Worm (Caenorhabditis elegans) whole organism, L2 larva: ENCODE measurements around the gene egrh-1.
A peak's percentile ranks its signal among the peaks of the same experiment; 100 is the strongest.

Source experiments
- R02D3.7 ChIP-seq: fragments of 150-350 bp; optimal IDR thresholded peaks from 2 replicates; lab custom pipeline; 2014; ENCODE audit warnings: missing biosample characterization, missing genetic modification characterization
- Y55F3AM.14 ChIP-seq: fragments of 200-800 bp; sonication (Bioruptor generic); optimal IDR thresholded peaks from 2 replicates; lab custom pipeline; 2018; ENCODE audit warnings: mild to moderate bottlenecking, missing genetic modification characterization, missing compliant biosample characterization
- ZK546.5 ChIP-seq: sonication (generic microtip); optimal IDR thresholded peaks from 2 replicates; lab custom pipeline; 2017; ENCODE audit warnings: missing biosample characterization, missing genetic modification characterization
- alr-1 ChIP-seq: fragments of 150-350 bp; optimal IDR thresholded peaks from 2 replicates; lab custom pipeline; 2014; ENCODE audit warnings: missing biosample characterization, missing genetic modification characterization
- ama-1 ChIP-seq: fragments of 150-350 bp; optimal IDR thresholded peaks from 2 replicates; lab custom pipeline; 2018; ENCODE audit warnings: inconsistent platforms
- blmp-1 ChIP-seq: sonication (generic microtip); optimal IDR thresholded peaks from 2 replicates; lab custom pipeline; 2017; ENCODE audit warnings: missing genetic modification characterization, mild to moderate bottlenecking, missing compliant biosample characterization, antibody characterized with exemption, moderate library complexity; ENCODE audit not compliant: insufficient read depth
- ceh-16 ChIP-seq: fragments of 150-350 bp; optimal IDR thresholded peaks from 2 replicates; lab custom pipeline; 2014; ENCODE audit warnings: missing biosample characterization, missing genetic modification characterization
- ceh-82 ChIP-seq: fragments of 150-350 bp; optimal IDR thresholded peaks from 2 replicates; lab custom pipeline; 2014; ENCODE audit warnings: missing biosample characterization, missing genetic modification characterization
- crh-2 ChIP-seq: sonication (generic microtip); optimal IDR thresholded peaks from 2 replicates; lab custom pipeline; 2017; ENCODE audit warnings: missing biosample characterization, missing genetic modification characterization
- egl-27 ChIP-seq: sonication (generic microtip); optimal IDR thresholded peaks from 3 replicates; lab custom pipeline; 2017; ENCODE audit warnings: missing biosample characterization, missing genetic modification reagents, missing genetic modification characterization
- elt-1 ChIP-seq: fragments of 150-350 bp; optimal IDR thresholded peaks from 2 replicates; lab custom pipeline; 2014; ENCODE audit warnings: missing biosample characterization, missing genetic modification characterization
- elt-3 ChIP-seq: sonication (generic microtip); optimal IDR thresholded peaks from 2 replicates; lab custom pipeline; 2017; ENCODE audit warnings: missing biosample characterization, missing genetic modification characterization
- fos-1 ChIP-seq: fragments of 150-350 bp; optimal IDR thresholded peaks from 2 replicates; lab custom pipeline; 2014; ENCODE audit warnings: missing biosample characterization, missing genetic modification characterization
- gmeb-1 ChIP-seq: fragments of 150-350 bp; optimal IDR thresholded peaks from 2 replicates; lab custom pipeline; 2014; ENCODE audit warnings: missing biosample characterization, missing genetic modification characterization
- lsy-2 ChIP-seq, 2 experiments: fragments of 150-350 bp in 1 of 2; sonication (generic microtip) in 1 of 2; optimal IDR thresholded peaks; 2 replicates each; lab custom pipeline; 2014 to 2017; ENCODE audit warnings: missing biosample characterization in 2 of 2, missing genetic modification characterization in 2 of 2
- mab-5 ChIP-seq: fragments of 150-350 bp; optimal IDR thresholded peaks from 2 replicates; lab custom pipeline; 2014; ENCODE audit warnings: missing biosample characterization, missing genetic modification characterization
- mdl-1 ChIP-seq, 2 experiments: fragments of 150-350 bp in 1 of 2; sonication (generic microtip) in 1 of 2; optimal IDR thresholded peaks; 2 replicates each; lab custom pipeline; 2017; ENCODE audit warnings: missing biosample characterization in 2 of 2, missing genetic modification characterization in 2 of 2
- nhr-10 ChIP-seq: sonication (generic microtip); optimal IDR thresholded peaks from 2 replicates; lab custom pipeline; 2017; ENCODE audit warnings: missing biosample characterization, missing genetic modification characterization
- nhr-12 ChIP-seq: fragments of 150-350 bp; optimal IDR thresholded peaks from 2 replicates; lab custom pipeline; 2014; ENCODE audit warnings: missing biosample characterization, missing genetic modification characterization
- nhr-129 ChIP-seq: fragments of 150-350 bp; optimal IDR thresholded peaks from 2 replicates; lab custom pipeline; 2014; ENCODE audit warnings: missing biosample characterization, missing genetic modification characterization
- nhr-21 ChIP-seq: fragments of 150-350 bp; optimal IDR thresholded peaks from 2 replicates; lab custom pipeline; 2014; ENCODE audit warnings: missing biosample characterization, missing genetic modification characterization
- nhr-237 ChIP-seq: fragments of 150-350 bp; optimal IDR thresholded peaks from 2 replicates; lab custom pipeline; 2014; ENCODE audit warnings: missing biosample characterization, missing genetic modification characterization
- nhr-25 ChIP-seq: fragments of 150-350 bp; sonication (generic microtip); optimal IDR thresholded peaks from 3 replicates; lab custom pipeline; 2014; ENCODE audit warnings: missing biosample characterization, missing genetic modification characterization
- nhr-77 ChIP-seq: fragments of 150-350 bp; optimal IDR thresholded peaks from 2 replicates; lab custom pipeline; 2014; ENCODE audit warnings: missing biosample characterization, missing genetic modification characterization
- peb-1 ChIP-seq: fragments of 150-350 bp; optimal IDR thresholded peaks from 2 replicates; lab custom pipeline; 2014; ENCODE audit warnings: missing biosample characterization, missing genetic modification characterization
- sma-3 ChIP-seq: sonication (generic microtip); optimal IDR thresholded peaks from 2 replicates; lab custom pipeline; 2016; ENCODE audit warnings: missing genetic modification reagents, missing genetic modification characterization, missing compliant biosample characterization
- sma-9 ChIP-seq, 2 experiments: fragments of 150-350 bp in 1 of 2; sonication (generic microtip) in 1 of 2; optimal IDR thresholded peaks; 2 replicates each; lab custom pipeline; 2014 to 2016; ENCODE audit warnings: missing genetic modification characterization in 2 of 2, mild to moderate bottlenecking in 1 of 2, missing biosample characterization in 1 of 2, missing compliant biosample characterization in 1 of 2, missing genetic modification reagents in 1 of 2, moderate library complexity in 1 of 2
- snpc-4 ChIP-seq: fragments of 150-350 bp; optimal IDR thresholded peaks from 2 replicates; lab custom pipeline; 2014; ENCODE audit warnings: missing biosample characterization, missing genetic modification characterization
- unc-62 ChIP-seq: fragments of 150-350 bp; optimal IDR thresholded peaks from 2 replicates; lab custom pipeline; 2014; ENCODE audit warnings: missing biosample characterization, missing genetic modification reagents, missing genetic modification characterization
- zag-1 ChIP-seq: fragments of 150-350 bp; optimal IDR thresholded peaks from 2 replicates; lab custom pipeline; 2014; ENCODE audit warnings: missing biosample characterization, missing genetic modification characterization
- ztf-11 ChIP-seq: sonication (generic microtip); optimal IDR thresholded peaks from 2 replicates; lab custom pipeline; 2017; ENCODE audit warnings: missing biosample characterization, missing genetic modification characterization

egrh-1 gene

DNA sequence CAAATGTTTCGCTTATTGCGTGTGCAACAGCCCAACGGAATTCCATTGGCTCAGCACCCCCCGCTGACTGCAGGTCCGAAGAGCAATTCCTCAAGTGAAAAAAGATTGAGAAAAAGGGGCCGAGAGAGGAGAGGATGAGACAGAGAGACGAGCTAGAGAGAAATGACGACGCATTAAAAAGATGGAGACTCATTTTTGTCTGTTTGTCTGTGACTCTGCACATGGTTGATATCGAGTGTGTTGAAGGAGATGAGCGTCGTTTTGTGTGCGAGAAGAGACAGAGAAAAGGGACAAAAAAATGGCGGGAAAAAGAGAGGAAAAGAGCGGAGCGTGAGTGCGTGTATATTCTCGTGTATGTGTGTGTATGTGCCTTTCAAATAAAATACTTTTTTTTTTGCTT is 4.7 kb upstream of the egrh-1 start (continued):
- TF ChIP-seq snpc-4 (tag; lab: Kevin White, UChicago) (peak; percentile 57), sma-9 (GFP tag; optimal IDR thresholded peaks at IDR 0.05; lab: Kevin White, UChicago) (peak; percentile 93), sma-9 (tag; optimal IDR thresholded peaks at IDR 0.05; lab: Kevin White, UChicago) (no peak), nhr-129 (tag; lab: Kevin White, UChicago) (peak; percentile 98), ceh-16 (no peak), egl-27 (tag; lab: Kevin White, UChicago) (peak; percentile 96), mab-5 (tag; lab: Kevin White, UChicago) (peak; percentile 89), lsy-2 (tag; optimal IDR thresholded peaks at IDR 0.05; lab: Kevin White, UChicago) (peak; percentile 43 to 89)

DNA sequence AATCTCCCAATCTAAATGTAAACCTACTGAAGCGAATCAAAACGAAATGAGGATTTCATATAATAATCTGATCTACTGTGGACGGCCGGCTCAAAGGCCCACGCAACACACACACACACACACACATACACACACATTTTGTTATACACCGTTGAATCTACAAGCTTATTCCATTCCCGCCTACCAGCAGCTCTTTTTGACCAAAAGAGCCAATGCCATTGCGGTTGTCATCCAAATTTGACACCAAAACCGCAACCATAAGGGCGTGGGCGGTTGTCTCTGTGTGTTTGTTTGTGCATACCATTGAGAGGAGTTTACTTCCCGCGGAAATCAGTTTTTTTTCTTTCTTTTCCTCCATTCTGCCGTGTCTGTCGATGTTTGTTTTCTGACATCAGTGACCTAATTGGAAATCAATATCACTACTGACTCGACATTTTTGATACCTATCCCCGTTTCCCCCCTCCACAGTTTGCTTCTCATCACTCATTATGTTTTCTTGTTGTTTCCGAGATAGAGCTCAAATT is 2.8 kb upstream of the egrh-1 start:
- TF ChIP-seq elt-1 (tag; lab: Kevin White, UChicago) (no peak), mab-5 (tag; lab: Kevin White, UChicago) (no peak), mdl-1 (tag; optimal IDR thresholded peaks at IDR 0.05; lab: Kevin White, UChicago) (no peak), nhr-237 (tag; lab: Kevin White, UChicago) (no peak), peb-1 (tag; lab: Kevin White, UChicago) (no peak), ceh-82 (tag; lab: Kevin White, UChicago) (no peak), gmeb-1 (tag; lab: Kevin White, UChicago) (no peak), nhr-25 (tag; lab: Kevin White, UChicago) (no peak), alr-1 (no peak), ama-1 (lab: Kevin White, UChicago) (no peak), Y55F3AM.14 (GFP tag; lab: Kevin White, UChicago) (no peak)

DNA sequence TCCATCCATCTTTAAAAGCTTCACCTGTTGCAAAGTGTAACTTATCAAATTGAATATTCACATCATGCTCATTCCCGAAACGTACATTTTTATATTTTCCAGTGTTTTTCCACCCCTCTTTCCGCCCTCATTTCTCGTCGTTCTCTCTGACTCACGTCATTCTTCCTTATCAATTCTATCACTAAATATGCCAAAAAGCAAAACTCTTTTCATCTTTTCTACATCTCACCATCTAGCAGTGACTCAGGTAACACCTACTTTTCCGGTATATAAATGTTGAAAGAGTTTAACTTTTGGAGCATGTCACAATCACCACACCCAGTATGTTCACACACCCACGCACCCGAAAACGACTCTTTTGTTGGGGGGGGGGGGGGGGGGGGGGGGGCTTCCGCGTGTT is 1.3 kb upstream of the egrh-1 start:
- no peak for TF ChIP-seq peb-1 (tag; lab: Kevin White, UChicago)
- TF ChIP-seq sma-9 (GFP tag; optimal IDR thresholded peaks at IDR 0.05; lab: Kevin White, UChicago), result peak; percentile 14
- no peak for TF ChIP-seq sma-9 (tag; optimal IDR thresholded peaks at IDR 0.05; lab: Kevin White, UChicago)
- no peak for TF ChIP-seq sma-3 (GFP tag; lab: Kevin White, UChicago)
- peak; percentile 81 for TF ChIP-seq fos-1
- no peak for TF ChIP-seq nhr-21 (tag; lab: Kevin White, UChicago)
- no peak for TF ChIP-seq ceh-16
- no peak for TF ChIP-seq Y55F3AM.14 (GFP tag; lab: Kevin White, UChicago)
- TF ChIP-seq ama-1 (lab: Kevin White, UChicago), result no peak
- no peak for TF ChIP-seq blmp-1 (tag; lab: Kevin White, UChicago)

DNA sequence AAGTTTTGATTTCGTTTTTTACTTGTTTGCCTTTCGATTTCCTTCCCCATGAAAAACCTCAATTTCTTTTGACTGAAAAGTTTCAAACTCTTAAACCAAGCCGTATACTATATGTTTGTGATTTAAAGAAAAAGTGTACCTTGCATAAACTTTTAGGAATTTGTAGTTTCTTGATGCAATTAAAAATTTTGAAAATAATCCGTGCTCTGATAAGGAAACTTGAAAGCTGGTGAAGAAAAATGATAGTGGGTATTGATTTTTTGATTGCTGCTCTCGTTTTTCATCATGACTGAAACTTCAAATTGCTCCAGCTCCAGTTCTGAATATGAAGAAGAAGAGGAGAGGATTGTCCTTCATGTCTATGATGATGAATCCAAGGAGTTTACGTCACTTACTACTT is 3.3 kb downstream of the egrh-1 start, which contains the start of gene acd-3:
TSS of gene acd-3 (plus strand) at position 222 of the 400 bp plus-strand sequence.
- TF ChIP-seq crh-2 (tag; lab: Kevin White, UChicago), result peak; percentile 34
- TF ChIP-seq fos-1, result peak; percentile 50
- no peak for TF ChIP-seq mdl-1 (tag; optimal IDR thresholded peaks at IDR 0.05; lab: Kevin White, UChicago)
- TF ChIP-seq, all 48 proteins: peak for 2

DNA sequence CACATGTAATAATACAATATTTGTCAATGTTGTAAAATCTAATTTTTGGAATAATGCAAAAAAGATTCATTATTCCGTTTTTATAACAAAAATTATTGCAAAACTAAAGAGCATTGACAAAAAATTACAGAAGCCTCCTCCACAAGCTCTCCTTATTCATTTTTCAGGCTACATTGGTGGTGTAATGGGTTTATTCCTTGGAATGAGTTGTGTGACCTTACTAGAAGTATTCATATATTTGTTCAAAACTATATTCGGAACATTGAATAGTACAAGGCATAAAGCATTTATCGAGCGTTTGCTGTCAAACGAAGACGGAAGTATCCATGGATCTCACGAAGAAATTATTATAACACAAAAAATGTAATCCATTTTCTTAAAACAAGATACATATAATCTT is 6.2 kb downstream of the egrh-1 start:
- TF ChIP-seq elt-1 (tag; lab: Kevin White, UChicago) (no peak), mab-5 (tag; lab: Kevin White, UChicago) (no peak), elt-3 (tag; lab: Kevin White, UChicago) (no peak), nhr-12 (tag; lab: Kevin White, UChicago) (no peak), zag-1 (tag; lab: Kevin White, UChicago) (no peak), R02D3.7 (tag; lab: Kevin White, UChicago) (no peak), ZK546.5 (tag; lab: Kevin White, UChicago) (no peak), fos-1 (no peak), egl-27 (tag; lab: Kevin White, UChicago) (no peak), nhr-77 (tag; lab: Kevin White, UChicago) (no peak), nhr-10 (no peak), unc-62 (GFP tag; lab: Kevin White, UChicago) (no peak), ceh-82 (tag; lab: Kevin White, UChicago) (no peak), lsy-2 (tag; optimal IDR thresholded peaks at IDR 0.05; lab: Kevin White, UChicago) (no peak), ztf-11 (tag; lab: Kevin White, UChicago) (no peak), peb-1 (tag; lab: Kevin White, UChicago) (no peak)
- TF ChIP-seq, all 48 proteins: peak for 0
